Fruit fly (Drosophila melanogaster): ENCODE measurements around the gene side-IV.

The side-IV gene

DNA sequence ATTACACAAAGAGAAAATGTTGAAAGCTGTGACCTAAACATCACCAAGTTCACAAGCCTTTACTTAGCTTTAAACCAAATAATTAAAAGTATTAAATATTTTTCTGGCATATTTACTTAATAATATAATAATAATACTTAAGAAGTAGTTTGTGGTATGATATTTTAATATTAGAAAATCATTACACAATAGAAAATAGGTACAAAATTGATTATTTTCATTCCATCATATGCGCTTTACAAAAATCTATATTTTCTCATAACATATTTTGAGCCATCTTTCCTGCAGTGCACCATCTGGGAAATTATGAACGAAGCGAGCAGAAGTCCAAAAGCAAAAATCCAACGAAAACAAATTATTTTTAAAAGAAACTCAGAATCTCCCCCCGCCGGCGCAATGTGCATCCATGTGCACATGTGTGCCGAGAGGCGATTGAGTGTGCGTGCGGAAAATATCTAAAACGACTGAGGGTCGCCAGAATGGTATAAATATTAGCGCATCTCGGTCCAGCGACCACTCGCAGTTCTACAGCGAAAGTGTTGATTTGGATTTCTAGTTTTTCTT, 24.8 kb upstream of the side-IV start, which contains the start of gene Act87E:
TSS of gene Act87E (plus strand) at position 514 of the 564 bp plus-strand sequence.
- TF ChIP-seq Sin3A (optimal IDR thresholded peaks at IDR 0.05) = no peak
- TF ChIP-seq h (optimal IDR thresholded peaks at IDR 0.05) = no peak
- no peak for TF ChIP-seq psq (optimal IDR thresholded peaks at IDR 0.05)
- TF ChIP-seq ttk (optimal IDR thresholded peaks at IDR 0.05) = no peak
- no peak for TF ChIP-seq insv (optimal IDR thresholded peaks at IDR 0.05)
- TF ChIP-seq Myc (optimal IDR thresholded peaks at IDR 0.05) = no peak

DNA sequence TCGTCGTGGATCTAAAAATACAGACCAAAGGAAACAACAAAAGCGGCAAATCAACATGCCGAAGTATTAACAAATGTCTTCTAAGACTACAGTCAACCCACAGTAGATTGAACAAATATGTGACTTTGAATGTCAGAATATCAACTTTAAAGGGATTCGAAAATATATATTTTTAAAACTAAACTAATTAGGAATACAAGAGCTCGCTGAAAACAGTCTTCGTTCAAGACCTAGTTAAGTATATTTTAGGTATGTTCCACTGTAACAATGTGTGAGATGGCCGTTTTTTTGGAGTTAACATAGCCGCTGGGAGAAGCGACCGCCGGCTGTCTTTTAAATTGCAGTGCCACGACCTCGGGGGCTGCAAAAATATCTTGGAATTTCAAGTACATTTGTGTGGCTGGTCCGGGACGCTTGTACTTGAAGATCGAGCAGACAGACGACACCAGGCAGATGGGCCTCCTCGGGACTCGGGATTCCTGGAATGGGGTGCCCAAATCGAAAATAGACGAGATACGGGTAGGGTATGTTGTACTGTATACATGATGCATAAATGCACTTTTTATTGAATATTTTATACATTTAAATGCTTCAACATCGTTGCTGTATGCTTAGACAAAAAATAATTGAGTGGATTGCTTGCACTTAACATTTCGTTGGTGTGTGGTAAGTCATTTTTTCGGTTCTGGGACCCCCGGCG, 21.9 kb upstream of the side-IV start:
- no peak for TF ChIP-seq ttk (optimal IDR thresholded peaks at IDR 0.05)
- no peak for TF ChIP-seq insv (optimal IDR thresholded peaks at IDR 0.05)
- no peak for TF ChIP-seq Myc (optimal IDR thresholded peaks at IDR 0.05)

DNA sequence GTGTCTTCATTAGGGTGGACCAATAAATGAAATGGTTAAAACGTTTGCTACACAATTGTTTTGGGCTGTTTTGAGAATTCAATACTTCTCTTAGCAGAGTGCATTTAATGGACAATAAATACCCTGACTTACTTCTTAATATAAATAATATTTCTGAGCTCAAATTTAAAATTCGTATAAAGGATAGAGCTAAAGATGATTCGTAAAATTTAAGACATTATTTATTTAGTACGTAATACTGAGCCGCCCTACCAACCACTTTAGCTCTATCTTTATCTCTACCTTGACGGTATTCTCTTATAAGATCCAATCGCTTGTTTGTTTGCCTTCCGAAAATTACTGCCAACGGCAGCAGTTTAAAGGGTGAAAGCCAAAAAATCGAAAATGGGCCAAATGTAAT, 16.8 kb upstream of the side-IV start:
- TF ChIP-seq psq (optimal IDR thresholded peaks at IDR 0.05) = no peak
- TF ChIP-seq Sin3A (optimal IDR thresholded peaks at IDR 0.05) = no peak
- TF ChIP-seq Myc (optimal IDR thresholded peaks at IDR 0.05) = no peak
- TF ChIP-seq h (optimal IDR thresholded peaks at IDR 0.05) = no peak
- no peak for TF ChIP-seq insv (optimal IDR thresholded peaks at IDR 0.05)
- TF ChIP-seq ttk (optimal IDR thresholded peaks at IDR 0.05) = no peak

DNA sequence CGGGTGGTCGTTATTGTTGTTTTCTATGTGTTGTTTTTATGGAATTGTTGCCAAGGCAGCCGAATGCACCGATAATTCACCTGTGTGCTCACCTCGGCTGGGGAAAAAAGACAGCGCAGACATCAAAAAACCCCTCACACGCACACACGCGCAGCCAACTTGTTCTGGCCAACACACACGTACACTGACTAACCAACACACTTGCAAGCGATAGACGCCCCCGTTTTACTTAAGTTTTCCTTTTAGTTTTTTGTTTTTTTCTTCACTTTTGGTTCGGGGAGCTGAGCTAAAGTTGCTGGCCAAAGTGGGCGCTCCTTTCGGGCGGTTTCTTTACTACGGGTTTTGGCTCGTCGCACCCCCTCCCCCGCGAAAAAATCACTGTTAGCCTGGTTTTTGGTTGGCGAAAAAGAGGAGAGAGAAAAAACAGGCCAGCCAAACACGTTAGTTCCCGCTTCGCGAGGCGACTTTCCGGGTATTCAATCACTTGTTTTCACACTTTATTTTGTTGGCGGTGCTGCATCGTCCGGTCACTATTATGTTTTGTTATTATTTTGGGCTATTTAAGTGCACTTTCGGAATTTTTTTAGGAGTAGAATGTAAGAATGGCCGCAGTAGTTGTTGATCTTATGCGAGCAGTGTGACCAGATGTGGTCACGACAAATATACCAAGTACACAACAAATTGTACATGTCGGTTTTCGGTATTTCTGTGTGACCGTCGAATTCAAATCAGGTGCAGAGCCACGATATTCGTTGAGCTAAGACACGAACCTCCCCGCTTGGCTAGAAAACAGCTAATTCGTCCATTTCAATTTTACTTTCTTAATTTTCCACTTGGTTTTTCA, 15.8 kb upstream of the side-IV start, which contains the start of gene yrt:
TSS of gene yrt (minus strand) at position 660 of the 844 bp plus-strand sequence.
- TF ChIP-seq Sin3A (optimal IDR thresholded peaks at IDR 0.05) (no peak), h (optimal IDR thresholded peaks at IDR 0.05) (no peak), ttk (optimal IDR thresholded peaks at IDR 0.05) (no peak), insv (optimal IDR thresholded peaks at IDR 0.05) (no peak), psq (optimal IDR thresholded peaks at IDR 0.05) (no peak), Myc (optimal IDR thresholded peaks at IDR 0.05) (no peak)

DNA sequence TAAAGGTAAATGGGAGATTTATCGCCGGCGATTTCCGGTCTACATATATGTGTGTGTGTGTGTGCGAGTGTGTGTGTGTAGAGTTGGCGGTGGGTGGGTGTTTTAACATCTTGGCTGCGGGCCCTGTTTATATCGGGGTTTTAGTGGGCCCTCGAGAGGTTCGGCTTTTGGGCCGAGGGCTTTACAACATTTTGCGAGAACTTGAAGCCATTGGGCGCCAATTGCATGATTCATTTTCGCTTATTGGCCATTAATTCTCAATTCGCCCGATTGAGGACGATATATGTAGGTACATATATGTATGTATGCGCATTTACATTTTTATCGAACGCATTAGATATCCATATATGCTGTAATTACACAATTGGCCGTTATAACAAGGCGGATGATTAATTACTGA, 14.6 kb upstream of the side-IV start:
- TF ChIP-seq h (optimal IDR thresholded peaks at IDR 0.05) (no peak), ttk (optimal IDR thresholded peaks at IDR 0.05) (no peak), Sin3A (optimal IDR thresholded peaks at IDR 0.05) (no peak), Myc (optimal IDR thresholded peaks at IDR 0.05) (no peak)

DNA sequence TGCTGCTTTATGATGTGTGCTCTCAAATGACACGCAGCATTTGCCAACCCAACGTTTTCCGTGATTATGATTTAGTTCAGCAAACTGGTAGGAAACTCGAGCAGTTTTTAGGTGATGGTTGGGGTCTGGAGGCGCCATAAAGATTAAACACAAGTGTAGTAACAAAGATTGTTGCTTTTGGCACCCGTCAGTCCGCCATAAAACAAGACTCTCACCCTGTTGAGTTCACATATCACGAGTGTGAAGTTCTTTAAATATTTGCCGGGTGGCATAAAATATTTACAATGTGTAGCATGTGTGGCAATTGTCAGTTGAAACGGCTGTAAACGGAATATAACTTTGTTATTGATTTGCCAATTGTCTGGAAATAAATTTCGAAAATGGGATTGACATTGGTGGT, 8.7 kb upstream of the side-IV start:
- TF ChIP-seq Sin3A (optimal IDR thresholded peaks at IDR 0.05) (no peak), h (optimal IDR thresholded peaks at IDR 0.05) (no peak), Myc (optimal IDR thresholded peaks at IDR 0.05) (no peak), insv (optimal IDR thresholded peaks at IDR 0.05) (no peak), psq (optimal IDR thresholded peaks at IDR 0.05) (no peak), ttk (optimal IDR thresholded peaks at IDR 0.05) (no peak)

DNA sequence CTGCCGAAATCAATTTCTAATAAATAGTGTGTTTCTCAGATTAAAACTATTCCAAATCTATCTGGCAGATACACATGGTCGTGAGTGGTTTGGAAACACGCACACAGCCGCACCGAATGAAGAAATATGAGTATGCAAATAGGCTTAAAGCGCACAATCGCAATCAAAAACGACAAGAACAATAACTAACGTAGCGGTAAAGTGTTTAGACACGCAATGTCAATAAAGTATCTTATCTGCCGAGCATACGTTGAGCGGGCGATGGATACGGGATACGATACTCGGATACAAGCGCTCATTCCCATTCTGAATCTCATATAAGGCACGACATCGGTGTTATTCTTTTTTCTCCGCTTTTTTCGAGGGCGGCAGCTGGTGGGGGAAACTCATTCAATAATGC, 4.3 kb upstream of the side-IV start:
- TF ChIP-seq psq (optimal IDR thresholded peaks at IDR 0.05) (no peak), Sin3A (optimal IDR thresholded peaks at IDR 0.05) (no peak), h (optimal IDR thresholded peaks at IDR 0.05) (no peak), Myc (optimal IDR thresholded peaks at IDR 0.05) (no peak), ttk (optimal IDR thresholded peaks at IDR 0.05) (no peak), insv (optimal IDR thresholded peaks at IDR 0.05) (no peak)

DNA sequence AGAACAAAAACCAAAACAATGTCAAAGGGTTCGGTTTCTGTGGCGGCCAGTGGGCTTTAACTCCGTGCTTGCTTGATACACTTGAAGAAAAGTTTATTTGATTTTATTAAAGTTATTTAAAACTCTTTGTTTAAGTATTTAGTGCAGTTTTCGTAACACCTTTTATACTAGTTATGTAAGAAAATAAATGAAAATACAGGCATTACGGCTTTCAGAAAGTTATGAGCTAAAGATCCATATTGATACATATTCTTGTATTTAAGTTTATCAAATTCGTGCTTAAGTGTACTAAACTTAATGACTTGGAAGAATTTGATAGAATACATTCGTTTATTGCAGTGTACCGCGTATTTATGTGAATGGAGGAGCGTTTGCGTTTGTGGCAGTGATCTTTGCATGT, 3.9 kb upstream of the side-IV start:
- TF ChIP-seq Sin3A (optimal IDR thresholded peaks at IDR 0.05) (no peak), ttk (optimal IDR thresholded peaks at IDR 0.05) (no peak), psq (optimal IDR thresholded peaks at IDR 0.05) (no peak), h (optimal IDR thresholded peaks at IDR 0.05) (no peak), Myc (optimal IDR thresholded peaks at IDR 0.05) (no peak), insv (optimal IDR thresholded peaks at IDR 0.05) (no peak)

DNA sequence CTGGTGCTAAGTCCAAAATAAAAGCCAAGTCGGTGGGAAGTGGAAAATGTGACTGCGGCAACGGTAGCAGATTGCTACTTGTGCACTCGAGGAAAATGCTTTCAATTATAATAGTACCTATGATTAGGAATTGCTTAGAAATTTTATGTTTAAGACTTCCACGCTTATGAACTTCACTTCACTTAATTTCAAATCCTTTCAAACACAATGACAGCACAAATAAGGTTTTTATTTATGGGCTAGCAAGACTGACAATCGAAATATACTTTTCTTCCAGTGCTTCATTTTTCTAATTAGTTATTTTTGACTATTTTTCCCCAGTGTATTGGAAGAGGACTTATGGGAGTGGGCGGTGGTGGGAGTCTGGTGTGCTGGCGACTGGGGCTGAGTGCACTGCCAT, 2.0 kb upstream of the side-IV start:
- TF ChIP-seq Sin3A (optimal IDR thresholded peaks at IDR 0.05) (no peak), Myc (optimal IDR thresholded peaks at IDR 0.05) (no peak), insv (optimal IDR thresholded peaks at IDR 0.05) (no peak), h (optimal IDR thresholded peaks at IDR 0.05) (no peak), psq (optimal IDR thresholded peaks at IDR 0.05) (no peak), ttk (optimal IDR thresholded peaks at IDR 0.05) (no peak)

DNA sequence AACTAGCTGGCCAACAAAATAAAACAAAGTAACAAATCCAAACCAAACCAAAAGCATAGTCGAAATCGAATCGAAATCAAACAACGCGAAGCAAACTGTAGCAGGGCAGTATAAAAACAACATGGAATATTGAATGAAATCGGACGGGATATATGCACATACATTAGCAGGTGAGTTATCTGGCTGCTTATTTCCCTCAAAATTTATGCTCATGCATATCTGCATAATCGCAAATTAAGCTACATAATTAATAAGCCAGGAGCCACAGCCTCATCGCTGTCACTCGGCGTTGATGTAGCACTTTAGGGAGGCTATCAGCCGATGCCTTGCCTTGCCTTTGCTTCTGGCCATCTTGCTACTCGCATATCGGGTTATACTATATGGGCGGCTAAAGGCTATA, 1.9 kb downstream of the side-IV start:
- TF ChIP-seq h (optimal IDR thresholded peaks at IDR 0.05) (no peak), psq (optimal IDR thresholded peaks at IDR 0.05) (no peak), insv (optimal IDR thresholded peaks at IDR 0.05) (no peak), Sin3A (optimal IDR thresholded peaks at IDR 0.05) (no peak), Myc (optimal IDR thresholded peaks at IDR 0.05) (no peak), ttk (optimal IDR thresholded peaks at IDR 0.05) (no peak)

DNA sequence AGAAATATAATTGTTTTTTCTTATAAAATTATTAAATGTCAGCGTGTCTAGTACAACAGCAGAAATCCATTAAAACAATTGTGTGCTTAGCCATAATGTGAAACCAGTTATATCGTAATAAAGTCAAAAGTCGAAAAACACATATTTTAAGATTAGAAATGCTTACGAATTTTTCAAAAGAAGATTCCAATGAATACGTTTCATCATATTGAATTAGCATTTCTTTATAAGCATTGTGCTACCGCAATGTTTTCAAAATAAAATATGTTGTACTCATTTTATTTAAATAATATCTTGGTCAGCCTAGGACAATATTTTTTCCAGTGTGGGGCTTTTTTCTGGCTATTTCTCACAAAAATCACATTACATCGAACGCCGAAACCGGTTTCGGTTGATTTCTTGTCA, 2.5 kb downstream of the side-IV start:
- TF ChIP-seq h (optimal IDR thresholded peaks at IDR 0.05) (no peak), Myc (optimal IDR thresholded peaks at IDR 0.05) (no peak), insv (optimal IDR thresholded peaks at IDR 0.05) (no peak), ttk (optimal IDR thresholded peaks at IDR 0.05) (no peak), psq (optimal IDR thresholded peaks at IDR 0.05) (no peak), Sin3A (optimal IDR thresholded peaks at IDR 0.05) (no peak)

DNA sequence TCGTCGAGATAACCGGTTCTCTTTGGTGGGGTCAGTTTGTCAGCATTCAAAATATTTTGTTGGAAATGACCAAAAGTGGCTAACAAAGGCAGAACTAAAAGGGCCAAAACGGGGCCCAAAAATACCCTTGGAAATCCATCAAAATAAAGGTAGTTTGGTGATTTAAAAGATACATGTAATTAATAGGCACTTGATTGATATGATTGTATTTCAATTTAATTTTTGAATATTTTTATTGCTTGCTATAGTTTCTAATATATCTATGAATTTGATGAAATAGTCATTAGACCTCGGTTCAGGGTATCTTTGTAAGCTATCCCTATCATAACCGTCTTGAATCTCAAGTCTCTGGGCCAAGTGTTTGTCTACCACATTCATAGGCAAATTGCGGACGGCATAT, 3.6 kb downstream of the side-IV start:
- TF ChIP-seq ttk (optimal IDR thresholded peaks at IDR 0.05) = no peak
- TF ChIP-seq psq (optimal IDR thresholded peaks at IDR 0.05) = no peak
- no peak for TF ChIP-seq Myc (optimal IDR thresholded peaks at IDR 0.05)
- TF ChIP-seq Sin3A (optimal IDR thresholded peaks at IDR 0.05) = no peak
- TF ChIP-seq h (optimal IDR thresholded peaks at IDR 0.05) = no peak
- no peak for TF ChIP-seq insv (optimal IDR thresholded peaks at IDR 0.05)

All from Kc167 (cell line).